Worm (Caenorhabditis elegans) whole organism, L3 larva: ENCODE results near the gene tmem-138.

Source experiments
- R02D3.7 ChIP-seq: fragments of 150-350 bp; optimal IDR thresholded peaks from 2 replicates; lab custom pipeline; 2014; ENCODE audit warnings: missing biosample characterization, missing genetic modification characterization
- ZK546.5 ChIP-seq: sonication (generic microtip); optimal IDR thresholded peaks from 2 replicates; lab custom pipeline; 2017; ENCODE audit warnings: missing biosample characterization, missing genetic modification characterization
- aly-2 ChIP-seq: fragments of 150-350 bp; optimal IDR thresholded peaks from 2 replicates; lab custom pipeline; 2014; ENCODE audit warnings: missing biosample characterization, missing genetic modification characterization
- ceh-16 ChIP-seq: sonication (generic microtip); optimal IDR thresholded peaks from 2 replicates; lab custom pipeline; 2017; ENCODE audit warnings: missing biosample characterization, missing genetic modification characterization
- ceh-28 ChIP-seq: fragments of 150-350 bp; optimal IDR thresholded peaks from 2 replicates; lab custom pipeline; 2014; ENCODE audit warnings: missing biosample characterization, missing genetic modification reagents, missing genetic modification characterization
- egl-27 ChIP-seq: sonication (generic microtip); optimal IDR thresholded peaks from 4 replicates; lab custom pipeline; 2017; ENCODE audit warnings: missing biosample characterization, missing genetic modification reagents, missing genetic modification characterization
- egl-5 ChIP-seq: fragments of 150-350 bp; optimal IDR thresholded peaks from 2 replicates; lab custom pipeline; 2017; ENCODE audit warnings: missing biosample characterization, missing genetic modification reagents, missing genetic modification characterization, inconsistent platforms
- elt-1 ChIP-seq: fragments of 150-350 bp; optimal IDR thresholded peaks from 2 replicates; lab custom pipeline; 2014; ENCODE audit warnings: missing biosample characterization, missing genetic modification characterization
- elt-2 ChIP-seq: sonication (generic microtip); optimal IDR thresholded peaks from 2 replicates; lab custom pipeline; 2016; ENCODE audit warnings: missing genetic modification reagents, mild to moderate bottlenecking, missing genetic modification characterization, missing compliant biosample characterization
- elt-3 ChIP-seq, 3 experiments: fragments of 150-350 bp in 1 of 3; sonication (generic microtip) in 2 of 3; optimal IDR thresholded peaks; 2 replicates in 2 of 3; 4 replicates in 1 of 3; lab custom pipeline; 2014 to 2017; ENCODE audit warnings: missing biosample characterization in 3 of 3, missing genetic modification characterization in 3 of 3
- eor-1 ChIP-seq, 2 experiments: fragments of 150-350 bp; optimal IDR thresholded peaks; 2 replicates each; lab custom pipeline; 2014 to 2018; ENCODE audit warnings: missing biosample characterization in 2 of 2, missing genetic modification characterization in 2 of 2
- fkh-10 ChIP-seq: sonication (generic microtip); optimal IDR thresholded peaks from 2 replicates; lab custom pipeline; 2017; ENCODE audit warnings: missing biosample characterization, missing genetic modification reagents, missing genetic modification characterization
- fkh-2 ChIP-seq: fragments of 150-350 bp; optimal IDR thresholded peaks from 2 replicates; lab custom pipeline; 2014; ENCODE audit warnings: missing biosample characterization, missing genetic modification reagents, missing genetic modification characterization
- fos-1 ChIP-seq: fragments of 150-350 bp; optimal IDR thresholded peaks from 2 replicates; lab custom pipeline; 2014; ENCODE audit warnings: missing biosample characterization, missing genetic modification characterization
- hmg-11 ChIP-seq: sonication (generic microtip); optimal IDR thresholded peaks from 2 replicates; lab custom pipeline; 2016; ENCODE audit warnings: missing genetic modification characterization, missing compliant biosample characterization
- lin-39 ChIP-seq: fragments of 150-350 bp; optimal IDR thresholded peaks from 2 replicates; lab custom pipeline; 2018; ENCODE audit warnings: missing biosample characterization, missing genetic modification reagents, missing genetic modification characterization
- mdl-1 ChIP-seq: fragments of 150-350 bp; optimal IDR thresholded peaks from 2 replicates; lab custom pipeline; 2014; ENCODE audit warnings: missing biosample characterization, missing genetic modification characterization
- nfya-1 ChIP-seq: sonication (generic microtip); optimal IDR thresholded peaks from 2 replicates; lab custom pipeline; 2017; ENCODE audit warnings: missing genetic modification characterization, mild to moderate bottlenecking, missing compliant biosample characterization, antibody characterized with exemption, moderate library complexity; ENCODE audit not compliant: insufficient read depth
- nhr-12 ChIP-seq: fragments of 150-350 bp; optimal IDR thresholded peaks from 2 replicates; lab custom pipeline; 2014; ENCODE audit warnings: missing biosample characterization, missing genetic modification characterization
- nhr-23 ChIP-seq: fragments of 150-350 bp; optimal IDR thresholded peaks from 2 replicates; lab custom pipeline; 2014; ENCODE audit warnings: missing biosample characterization, missing genetic modification reagents, missing genetic modification characterization
- nhr-237 ChIP-seq: fragments of 150-350 bp; optimal IDR thresholded peaks from 2 replicates; lab custom pipeline; 2014; ENCODE audit warnings: missing biosample characterization, missing genetic modification characterization
- nhr-25 ChIP-seq: sonication (generic microtip); optimal IDR thresholded peaks from 2 replicates; lab custom pipeline; 2017; ENCODE audit warnings: missing biosample characterization, missing genetic modification characterization
- nhr-28 ChIP-seq: fragments of 150-350 bp; optimal IDR thresholded peaks from 2 replicates; lab custom pipeline; 2014; ENCODE audit warnings: missing biosample characterization, missing genetic modification characterization
- nhr-43 ChIP-seq: sonication (generic microtip); optimal IDR thresholded peaks from 2 replicates; lab custom pipeline; 2016; ENCODE audit warnings: mild to moderate bottlenecking, missing genetic modification characterization, missing compliant biosample characterization; ENCODE audit not compliant: poor library complexity, severe bottlenecking
- nhr-67 ChIP-seq: fragments of 150-350 bp; optimal IDR thresholded peaks from 2 replicates; lab custom pipeline; 2014; ENCODE audit warnings: missing biosample characterization, missing genetic modification characterization
- nhr-76 ChIP-seq: fragments of 150-350 bp; sonication (generic microtip); optimal IDR thresholded peaks from 5 replicates; lab custom pipeline; 2014; ENCODE audit warnings: missing biosample characterization, missing genetic modification characterization
- pha-4 ChIP-seq: fragments of 150-350 bp; optimal IDR thresholded peaks from 2 replicates; lab custom pipeline; 2014; ENCODE audit warnings: missing biosample characterization, missing genetic modification reagents, missing genetic modification characterization
- pqm-1 ChIP-seq: fragments of 150-350 bp; optimal IDR thresholded peaks from 2 replicates; lab custom pipeline; 2017; ENCODE audit warnings: missing biosample characterization, missing genetic modification characterization, inconsistent platforms
- sea-2 ChIP-seq: fragments of 150-350 bp; sonication (generic microtip); optimal IDR thresholded peaks from 4 replicates; lab custom pipeline; 2014; ENCODE audit warnings: missing biosample characterization, missing genetic modification reagents, missing genetic modification characterization
- skn-1 ChIP-seq: fragments of 150-350 bp; optimal IDR thresholded peaks from 2 replicates; lab custom pipeline; 2014; ENCODE audit warnings: missing biosample characterization, missing genetic modification characterization
- unc-39 ChIP-seq: sonication (generic microtip); optimal IDR thresholded peaks from 4 replicates; lab custom pipeline; 2017; ENCODE audit warnings: missing biosample characterization, missing genetic modification characterization
- unc-62 ChIP-seq: fragments of 150-350 bp; sonication (generic microtip); optimal IDR thresholded peaks from 4 replicates; lab custom pipeline; 2014; ENCODE audit warnings: missing biosample characterization, missing genetic modification reagents, missing genetic modification characterization
- zag-1 ChIP-seq: fragments of 150-350 bp; optimal IDR thresholded peaks from 2 replicates; lab custom pipeline; 2014; ENCODE audit warnings: missing biosample characterization, missing genetic modification characterization
- ztf-4 ChIP-seq: fragments of 150-350 bp; optimal IDR thresholded peaks from 2 replicates; lab custom pipeline; 2014; ENCODE audit warnings: missing biosample characterization, missing genetic modification characterization

The tmem-138 gene

DNA sequence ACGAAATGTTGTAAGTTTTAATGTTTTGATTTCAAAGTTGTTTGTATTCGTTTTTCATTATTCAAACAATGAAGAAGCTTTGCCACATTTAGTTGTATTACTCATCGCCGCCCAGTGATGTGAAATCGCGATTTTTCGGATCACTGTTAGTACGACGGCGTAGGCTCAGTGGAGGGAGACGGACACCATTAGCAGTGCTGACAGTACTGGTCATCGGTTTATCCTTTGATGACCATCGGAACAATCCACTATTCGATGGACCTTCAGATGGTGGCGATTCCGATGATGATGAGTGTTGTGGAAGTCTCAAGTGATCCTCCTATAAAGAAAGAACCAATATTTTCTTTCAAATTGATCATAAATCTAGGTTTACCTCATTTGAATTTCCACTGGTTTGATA is 30.4 kb downstream of the tmem-138 start:
- TF ChIP-seq nhr-25 (tag; lab: Kevin White, UChicago), result peak; percentile 24
- TF ChIP-seq nhr-67 (tag; lab: Kevin White, UChicago), result no peak

DNA sequence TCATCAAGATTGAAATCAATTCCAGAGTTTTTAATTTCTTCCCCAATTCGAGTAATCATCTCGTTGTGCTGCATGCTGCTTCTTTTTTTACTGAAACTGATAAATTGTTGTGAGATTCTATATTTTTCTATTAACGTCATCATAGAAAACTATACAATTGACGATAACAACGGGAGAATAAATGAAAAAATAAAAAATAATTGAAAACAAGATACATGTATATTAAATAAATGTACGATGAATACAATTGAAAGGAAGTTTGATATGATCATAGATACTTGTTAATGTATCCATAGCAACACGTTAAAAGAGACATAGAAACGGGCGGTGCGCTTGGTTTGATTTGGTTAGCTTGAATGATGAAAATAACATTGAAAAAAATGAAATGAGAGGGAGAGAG is 33.3 kb downstream of the tmem-138 start, which contains the start of gene T05C12.8:
TSS of gene T05C12.8 (minus strand) at position 101 of the 400 bp plus-strand sequence.
- TF ChIP-seq zag-1 (no peak), aly-2 (tag; lab: Kevin White, UChicago) (no peak), egl-27 (tag; lab: Kevin White, UChicago) (no peak), pha-4 (no peak), fkh-10 (no peak), ceh-16 (tag; lab: Kevin White, UChicago) (no peak), fos-1 (tag; lab: Kevin White, UChicago) (no peak), nhr-25 (tag; lab: Kevin White, UChicago) (no peak), elt-2 (tag; lab: Kevin White, UChicago) (no peak), nhr-23 (tag; lab: Kevin White, UChicago) (no peak), nhr-67 (tag; lab: Kevin White, UChicago) (no peak), elt-3 (tag; optimal IDR thresholded peaks at IDR 0.05; lab: Kevin White, UChicago) (no peak), unc-39 (tag; lab: Kevin White, UChicago) (no peak), nhr-43 (tag; lab: Kevin White, UChicago) (no peak), egl-5 (tag; lab: Kevin White, UChicago) (no peak), nhr-76 (tag; lab: Kevin White, UChicago) (no peak), mdl-1 (tag; lab: Kevin White, UChicago) (no peak), ZK546.5 (tag; lab: Kevin White, UChicago) (no peak), hmg-11 (tag; lab: Kevin White, UChicago) (no peak)
- TF ChIP-seq, all 47 proteins: peak for 0

DNA sequence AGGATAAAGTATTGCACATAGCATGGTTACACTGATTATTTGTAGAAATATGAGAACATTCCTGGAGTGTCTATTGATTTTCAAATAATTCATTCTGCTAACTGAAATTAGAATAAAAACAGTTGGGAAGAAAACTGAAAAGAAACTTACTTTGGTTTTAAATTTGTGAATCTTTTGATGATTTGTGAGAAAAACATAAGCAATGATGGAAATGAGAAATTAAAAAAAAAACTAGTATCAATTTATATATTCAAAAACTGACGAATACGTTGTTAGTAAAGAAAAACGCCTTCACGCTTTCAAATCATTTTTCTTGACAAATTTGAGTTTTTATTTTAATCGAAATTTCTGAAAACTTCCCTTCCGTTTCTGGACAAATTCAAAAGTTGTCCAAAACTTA is 36.0 kb downstream of the tmem-138 start, which contains the start of gene T05C12.9:
TSS of gene T05C12.9 (minus strand) at position 101 of the 400 bp plus-strand sequence.
- TF ChIP-seq elt-1 (tag; lab: Kevin White, UChicago) (no peak), fkh-2 (no peak), nfya-1 (tag; lab: Kevin White, UChicago) (no peak), eor-1 (tag; optimal IDR thresholded peaks at IDR 0.05; lab: Kevin White, UChicago) (no peak), unc-62 (no peak), ztf-4 (tag; lab: Kevin White, UChicago) (no peak), nhr-237 (tag; lab: Kevin White, UChicago) (no peak), lin-39 (tag; lab: Kevin White, UChicago) (no peak), fos-1 (tag; lab: Kevin White, UChicago) (no peak), ceh-16 (tag; lab: Kevin White, UChicago) (no peak), R02D3.7 (no peak), ZK546.5 (tag; lab: Kevin White, UChicago) (no peak), nhr-28 (tag; lab: Kevin White, UChicago) (no peak), hmg-11 (tag; lab: Kevin White, UChicago) (no peak)

DNA sequence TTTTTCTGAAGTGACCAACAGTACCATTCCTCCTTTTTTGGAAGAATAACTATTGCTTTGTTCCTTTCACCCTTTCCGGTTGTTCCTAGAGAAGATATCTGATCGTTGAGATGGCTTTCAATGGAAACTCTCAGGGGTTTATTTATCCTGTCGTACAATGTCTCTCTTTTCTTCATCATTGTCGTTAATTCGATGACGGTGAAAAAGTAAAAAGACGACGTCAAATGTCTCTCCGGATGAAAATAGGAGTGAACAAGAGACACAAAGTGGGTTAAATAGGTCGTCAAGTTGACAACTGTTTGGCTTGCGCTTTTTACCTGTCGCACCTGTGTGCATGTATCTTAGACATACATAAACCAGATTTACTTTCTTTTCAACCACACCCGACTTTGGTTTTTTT is 36.8 kb downstream of the tmem-138 start:
- TF ChIP-seq unc-62, result no peak
- no peak for TF ChIP-seq sea-2 (GFP tag; lab: Kevin White, UChicago)
- no peak for TF ChIP-seq nfya-1 (tag; lab: Kevin White, UChicago)
- TF ChIP-seq pqm-1, result no peak
- TF ChIP-seq fkh-10, result no peak

DNA sequence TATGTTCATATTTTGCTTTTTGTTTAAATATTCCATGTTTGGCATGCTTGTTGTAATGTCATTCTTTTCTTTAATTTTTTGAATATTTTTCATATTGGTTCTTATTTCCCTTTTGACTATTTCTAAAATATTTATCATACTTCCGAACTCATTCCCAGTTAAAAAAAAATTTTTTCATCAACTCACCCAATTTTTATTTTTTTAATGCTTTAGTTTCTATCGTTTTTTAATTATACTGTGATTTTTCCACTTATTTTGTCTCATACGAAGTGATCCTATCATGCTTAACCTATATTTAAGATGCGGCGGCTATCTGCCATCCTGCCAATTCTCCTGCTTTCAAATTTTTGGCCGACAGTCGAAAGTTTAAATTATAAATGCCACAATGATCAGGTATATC is 41.4 kb downstream of the tmem-138 start, which contains the start of gene qua-1:
TSS of gene qua-1 (plus strand) at position 301 of the 400 bp plus-strand sequence.
- TF ChIP-seq nhr-237 (tag; lab: Kevin White, UChicago), result no peak
- TF ChIP-seq ceh-16 (tag; lab: Kevin White, UChicago), result no peak
- TF ChIP-seq nhr-12 (tag; lab: Kevin White, UChicago), result no peak
- no peak for TF ChIP-seq egl-5 (tag; lab: Kevin White, UChicago)
- no peak for TF ChIP-seq nhr-23 (tag; lab: Kevin White, UChicago)
- TF ChIP-seq pha-4, result no peak
- TF ChIP-seq elt-3 (tag; optimal IDR thresholded peaks at IDR 0.05; lab: Kevin White, UChicago), result no peak
- no peak for TF ChIP-seq lin-39 (tag; lab: Kevin White, UChicago)
- TF ChIP-seq ZK546.5 (tag; lab: Kevin White, UChicago), result no peak
- no peak for TF ChIP-seq nhr-67 (tag; lab: Kevin White, UChicago)
- no peak for TF ChIP-seq mdl-1 (tag; lab: Kevin White, UChicago)
- no peak for TF ChIP-seq ceh-28 (tag; lab: Kevin White, UChicago)
- no peak for TF ChIP-seq skn-1
- no peak for TF ChIP-seq elt-2 (tag; lab: Kevin White, UChicago)
- TF ChIP-seq aly-2 (tag; lab: Kevin White, UChicago), result no peak
